Fruit fly (Drosophila melanogaster): Measurements from ENCODE around the gene CG2150.

Gene CG2150

dm6 chr3R:31727773-31728172 lies 36.8 kb downstream of the CG2150 start (continued):
- no peak for TF ChIP-seq NC2α (GFP tag; optimal IDR thresholded peaks at IDR 0.05)
- no peak for TF ChIP-seq CG2129 (GFP tag; IDR thresholded peaks at IDR 0.05; ENCODE audit: partially characterized antibody)
- TF ChIP-seq sug (tag; optimal IDR thresholded peaks at IDR 0.05) = no peak
- no peak for TF ChIP-seq seq (GFP tag; IDR thresholded peaks at IDR 0.05)
- TF ChIP-seq mld (GFP tag; IDR thresholded peaks at IDR 0.05; ENCODE audit: partially characterized antibody) = no peak
- TF ChIP-seq CG7963 (GFP tag; IDR thresholded peaks at IDR 0.05; ENCODE audit: partially characterized antibody) = no peak
- TF ChIP-seq MBD-R2 (GFP tag; IDR thresholded peaks at IDR 0.05) = no peak
- no peak for TF ChIP-seq ab (GFP tag; optimal IDR thresholded peaks at IDR 0.05)
- TF ChIP-seq lbe (GFP tag; optimal IDR thresholded peaks at IDR 0.05) = no peak
- no peak for TF ChIP-seq CG18476 (GFP tag; optimal IDR thresholded peaks at IDR 0.05)
- TF ChIP-seq CG17361 (GFP tag; IDR thresholded peaks at IDR 0.05) = no peak
- no peak for TF ChIP-seq Sox102F (GFP tag; optimal IDR thresholded peaks at IDR 0.05)
- TF ChIP-seq CG15011 (GFP tag; optimal IDR thresholded peaks at IDR 0.05) = no peak
- TF ChIP-seq Optix (GFP tag; IDR thresholded peaks at IDR 0.05) = no peak
- no peak for TF ChIP-seq CG7745 (tag; optimal IDR thresholded peaks at IDR 0.05)
- no peak for TF ChIP-seq Hey (tag; optimal IDR thresholded peaks at IDR 0.05)
- no peak for TF ChIP-seq Ptx1 (GFP tag; IDR thresholded peaks at IDR 0.05)
- no peak for TF ChIP-seq ci (GFP tag; IDR thresholded peaks at IDR 0.05)
- TF ChIP-seq hkb (optimal IDR thresholded peaks at IDR 0.05) = no peak
- TF ChIP-seq hkb (GFP tag; IDR thresholded peaks at IDR 0.05) = no peak
- 0 out of 2 replicates have a peak, but pooled peaks have one; percentile 26 for TF ChIP-seq Oaz (GFP tag; IDR thresholded peaks at IDR 0.05)
- no peak for TF ChIP-seq gsb-n (tag; optimal IDR thresholded peaks at IDR 0.05)
- TF ChIP-seq Med (GFP tag) = peak; percentile 26
- no peak for TF ChIP-seq CG32532 (GFP tag; IDR thresholded peaks at IDR 0.05)
- no peak for TF ChIP-seq pzg (GFP tag; optimal IDR thresholded peaks at IDR 0.05)
- no peak for TF ChIP-seq onecut (GFP tag; IDR thresholded peaks at IDR 0.05)
- TF ChIP-seq Drgx (GFP tag; IDR thresholded peaks at IDR 0.05) = no peak
- TF ChIP-seq btn (GFP tag; optimal IDR thresholded peaks at IDR 0.05) = no peak
- no peak for TF ChIP-seq trem (tag; optimal IDR thresholded peaks at IDR 0.05)
- TF ChIP-seq Hsf (GFP tag; optimal IDR thresholded peaks at IDR 0.05) = no peak
- TF ChIP-seq CG2678 (tag; optimal IDR thresholded peaks at IDR 0.05) = no peak
- TF ChIP-seq ems (GFP tag; optimal IDR thresholded peaks at IDR 0.05) = no peak
- TF ChIP-seq CG8089 (GFP tag; optimal IDR thresholded peaks at IDR 0.05) = no peak
- peak; percentile 40; the same call in 1 of the 2 replicates for TF ChIP-seq chm (GFP tag; IDR thresholded peaks at IDR 0.05)
- no peak for TF ChIP-seq Kr (GFP tag; optimal IDR thresholded peaks at IDR 0.05)
- no peak for TF ChIP-seq Antp (GFP tag; optimal IDR thresholded peaks at IDR 0.05)
- TF ChIP-seq CG8924 (tag; optimal IDR thresholded peaks at IDR 0.05) = no peak
- peak; percentile 41; the same call in 1 of the 2 replicates for TF ChIP-seq ttk (GFP tag; IDR thresholded peaks at IDR 0.05)

- TF ChIP-seq Trl (optimal IDR thresholded peaks at IDR 0.05) (no peak), Trl (GFP tag; optimal IDR thresholded peaks at IDR 0.05) (no peak), GATAe (GFP tag; conservative IDR thresholded peaks at IDR 0.05) (0 out of 2 replicates have a peak, but pooled peaks have one; percentile 11), CG1603 (tag; optimal IDR thresholded peaks at IDR 0.05) (peak; percentile 3), Hey (tag; optimal IDR thresholded peaks at IDR 0.05) (peak; percentile 13), Med (GFP tag) (peak; percentile 52), D19B (GFP tag; optimal IDR thresholded peaks at IDR 0.05) (no peak), CG34422 (GFP tag; IDR thresholded peaks at IDR 0.05) (0 out of 3 replicates have a peak, but pooled peaks have one; percentile 18), sens (GFP tag) (peak; percentile 77), dm (GFP tag; optimal IDR thresholded peaks at IDR 0.05) (peak; percentile 3), vvl (GFP tag; IDR thresholded peaks at IDR 0.05) (peak; percentile 35; the same call in 1 of the 2 replicates), CG3995 (GFP tag; optimal IDR thresholded peaks at IDR 0.05) (peak; percentile 63), D (optimal IDR thresholded peaks at IDR 0.05) (no peak), D (GFP tag; optimal IDR thresholded peaks at IDR 0.05) (no peak)
These were observed 38.3 kb downstream of the CG2150 start for dm6 chr3R:31726286-31726685.

Data from whole organism, embryonic.